Fruit fly (Drosophila melanogaster) whole organism, embryonic: ENCODE results near the gene CG3337.
A peak's percentile ranks its signal among the peaks of the same experiment; 100 is the strongest.

Source experiments
- Antp ChIP-seq: fragments of 200-800 bp; sonication (Bioruptor generic); optimal IDR thresholded peaks from 3 replicates; lab custom pipeline; 2016; ENCODE audit warnings: missing biosample characterization, missing genetic modification characterization
- CG10366 ChIP-seq: fragments of 200-800 bp; sonication (Bioruptor generic); IDR thresholded peaks from 2 replicates; pipeline ENCODE4 v1.3.6; 2022; ENCODE audit warnings: missing biosample characterization, missing genetic modification characterization
- CG10462 ChIP-seq: fragments of 200-800 bp; sonication (Bioruptor generic); optimal IDR thresholded peaks from 2 replicates; lab custom pipeline; 2016; ENCODE audit warnings: missing biosample characterization, missing genetic modification characterization
- CG11093 ChIP-seq: fragments of 200-800 bp; sonication (Bioruptor generic); IDR thresholded peaks from 3 replicates; pipeline ENCODE4 v1.3.6; 2022; ENCODE audit warnings: missing biosample characterization, missing genetic modification characterization
- CG11696 ChIP-seq: fragments of 200-800 bp; sonication (Bioruptor generic); IDR thresholded peaks from 2 replicates; pipeline ENCODE4 v1.3.6; 2022; ENCODE audit warnings: missing biosample characterization, missing genetic modification characterization
- CG12942 ChIP-seq: fragments of 200-800 bp; sonication (Bioruptor generic); optimal IDR thresholded peaks from 3 replicates; lab custom pipeline; 2016; ENCODE audit warnings: missing biosample characterization, missing genetic modification characterization
- CG14441 ChIP-seq: fragments of 200-800 bp; sonication (Bioruptor generic); IDR thresholded peaks from 2 replicates; pipeline ENCODE4 v1.3.6; 2022; ENCODE audit warnings: missing biosample characterization, missing genetic modification characterization
- CG16813 ChIP-seq: fragments of 200-800 bp; sonication (Bioruptor generic); IDR thresholded peaks from 3 replicates; pipeline ENCODE4 v1.3.6; 2022; ENCODE audit warnings: missing biosample characterization, missing genetic modification characterization; ENCODE audit not compliant: partially characterized antibody
- CG17328 ChIP-seq: fragments of 200-800 bp; sonication (Bioruptor generic); IDR thresholded peaks from 2 replicates; pipeline ENCODE4 v1.3.6; 2022; ENCODE audit warnings: missing biosample characterization, missing genetic modification characterization
- CG18476 ChIP-seq: fragments of 200-800 bp; sonication (Bioruptor generic); optimal IDR thresholded peaks from 2 replicates; lab custom pipeline; 2016; ENCODE audit warnings: missing biosample characterization, mild to moderate bottlenecking, missing genetic modification characterization
- CG2202 ChIP-seq: fragments of 200-800 bp; sonication (Bioruptor generic); optimal IDR thresholded peaks from 2 replicates; lab custom pipeline; 2018; ENCODE audit warnings: missing biosample characterization, mild to moderate bottlenecking, missing genetic modification characterization
- CG2678 ChIP-seq: fragments of 200-800 bp; sonication (Bioruptor generic); optimal IDR thresholded peaks from 3 replicates; lab custom pipeline; 2019; ENCODE audit warnings: missing biosample characterization, mild to moderate bottlenecking, missing genetic modification characterization, moderate library complexity
- CG32772 ChIP-seq: fragments of 200-800 bp; sonication (Bioruptor generic); IDR thresholded peaks from 2 replicates; pipeline ENCODE4 v1.3.6; 2022; ENCODE audit warnings: missing biosample characterization, missing genetic modification characterization
- CG3407 ChIP-seq: fragments of 200-800 bp; sonication (Bioruptor generic); optimal IDR thresholded peaks from 2 replicates; lab custom pipeline; 2018; ENCODE audit warnings: missing biosample characterization, mild to moderate bottlenecking, missing genetic modification characterization
- CG3847 ChIP-seq: fragments of 200-800 bp; sonication (Bioruptor generic); IDR thresholded peaks from 2 replicates; pipeline ENCODE4 v1.3.6; 2022; ENCODE audit warnings: missing biosample characterization, missing genetic modification characterization
- CG4404 ChIP-seq: fragments of 200-800 bp; sonication (Bioruptor generic); IDR thresholded peaks from 2 replicates; pipeline ENCODE4 v1.3.6; 2022; ENCODE audit warnings: missing biosample characterization, missing genetic modification characterization
- CG7839 ChIP-seq: fragments of 200-800 bp; sonication (Bioruptor generic); optimal IDR thresholded peaks from 3 replicates; lab custom pipeline; 2018; ENCODE audit warnings: missing biosample characterization, mild to moderate bottlenecking, missing genetic modification characterization, moderate library complexity
- CG8290 ChIP-seq, 3 experiments: fragments of 200-800 bp; sonication (Bioruptor generic); optimal IDR thresholded peaks; 2 replicates each; lab custom pipeline; 2016 to 2019; ENCODE audit warnings: missing biosample characterization in 3 of 3, missing genetic modification characterization in 3 of 3, mild to moderate bottlenecking in 2 of 3, moderate library complexity in 1 of 3
- CG8765 ChIP-seq: fragments of 200-800 bp; sonication (Bioruptor generic); IDR thresholded peaks from 2 replicates; pipeline ENCODE4 v1.3.6; 2022; ENCODE audit warnings: missing biosample characterization, missing genetic modification characterization
- CG9609 ChIP-seq: fragments of 200-800 bp; sonication (Bioruptor generic); optimal IDR thresholded peaks from 3 replicates; lab custom pipeline; 2016; ENCODE audit warnings: missing biosample characterization, missing genetic modification characterization
- CHES-1-like ChIP-seq: fragments of 200-800 bp; sonication (Bioruptor generic); optimal IDR thresholded peaks from 2 replicates; lab custom pipeline; 2016; ENCODE audit warnings: missing biosample characterization, missing genetic modification characterization
- Dad ChIP-seq: fragments of 200-800 bp; sonication (Bioruptor generic); optimal IDR thresholded peaks from 3 replicates; lab custom pipeline; 2016; ENCODE audit warnings: missing biosample characterization, missing genetic modification characterization
- Dip3 ChIP-seq: fragments of 200-800 bp; sonication (Bioruptor generic); optimal IDR thresholded peaks from 3 replicates; lab custom pipeline; 2016; ENCODE audit warnings: missing biosample characterization, missing genetic modification characterization
- Drgx ChIP-seq: fragments of 200-800 bp; sonication (Bioruptor generic); IDR thresholded peaks from 2 replicates; pipeline ENCODE4 v1.3.6; 2022; ENCODE audit warnings: missing biosample characterization, missing genetic modification characterization
- GATAe ChIP-seq: fragments of 200-800 bp; sonication (Bioruptor generic); conservative IDR thresholded peaks from 2 replicates; pipeline ENCODE4 v1.3.6; 2022; ENCODE audit warnings: missing biosample characterization, missing genetic modification characterization
- HmgD ChIP-seq: fragments of 200-800 bp; sonication (Bioruptor generic); optimal IDR thresholded peaks from 3 replicates; lab custom pipeline; 2016; ENCODE audit warnings: missing biosample characterization, missing genetic modification characterization
- Hmx ChIP-seq: fragments of 200-800 bp; sonication (Bioruptor generic); optimal IDR thresholded peaks from 2 replicates; lab custom pipeline; 2016; ENCODE audit warnings: missing biosample characterization, missing genetic modification characterization
- Med ChIP-seq: fragments of 200-800 bp; sonication (Bioruptor generic); peaks from one replicate; lab custom pipeline; 2016; ENCODE audit warnings: missing biosample characterization, missing genetic modification characterization, mild to moderate bottlenecking, inconsistent platforms, moderate library complexity
- Meics ChIP-seq: fragments of 200-800 bp; sonication (Bioruptor generic); optimal IDR thresholded peaks from 2 replicates; lab custom pipeline; 2017; ENCODE audit warnings: missing biosample characterization, mild to moderate bottlenecking, missing genetic modification characterization
- Myb ChIP-seq: fragments of 200-800 bp; sonication (Bioruptor generic); optimal IDR thresholded peaks from 2 replicates; lab custom pipeline; 2016; ENCODE audit warnings: missing biosample characterization, missing genetic modification characterization
- NC2α ChIP-seq: fragments of 200-800 bp; sonication (Bioruptor generic); optimal IDR thresholded peaks from 2 replicates; lab custom pipeline; 2016; ENCODE audit warnings: missing biosample characterization, missing genetic modification characterization
- Rfx ChIP-seq: fragments of 200-800 bp; sonication (Bioruptor generic); IDR thresholded peaks from 2 replicates; pipeline ENCODE4 v1.3.6; 2022; ENCODE audit warnings: missing biosample characterization, missing genetic modification characterization
- Rx ChIP-seq: fragments of 200-800 bp; sonication (Bioruptor generic); IDR thresholded peaks from 2 replicates; pipeline ENCODE4 v1.3.6; 2022; ENCODE audit warnings: missing biosample characterization, missing genetic modification characterization
- Vsx1 ChIP-seq: fragments of 200-800 bp; sonication (Bioruptor generic); optimal IDR thresholded peaks from 2 replicates; lab custom pipeline; 2017; ENCODE audit warnings: missing biosample characterization, mild to moderate bottlenecking, missing genetic modification characterization, missing genetic modification reagents
- ara ChIP-seq: fragments of 200-800 bp; sonication (Bioruptor generic); IDR thresholded peaks from 2 replicates; pipeline ENCODE4 v1.3.6; 2022; ENCODE audit warnings: missing biosample characterization, missing genetic modification characterization
- bigmax ChIP-seq: fragments of 200-800 bp; sonication (Bioruptor generic); optimal IDR thresholded peaks from 2 replicates; lab custom pipeline; 2018; ENCODE audit warnings: missing biosample characterization, mild to moderate bottlenecking, missing genetic modification characterization
- cwo ChIP-seq: fragments of 200-800 bp; sonication (Bioruptor generic); optimal IDR thresholded peaks from 3 replicates; lab custom pipeline; 2017; ENCODE audit warnings: missing biosample characterization, missing genetic modification characterization, mild to moderate bottlenecking, moderate library complexity, missing genetic modification reagents
- emc ChIP-seq: fragments of 200-800 bp; sonication (Bioruptor generic); optimal IDR thresholded peaks from 2 replicates; lab custom pipeline; 2016; ENCODE audit warnings: missing biosample characterization, missing genetic modification characterization
- fd3F ChIP-seq: fragments of 200-800 bp; sonication (Bioruptor generic); optimal IDR thresholded peaks from 2 replicates; lab custom pipeline; 2018; ENCODE audit warnings: missing biosample characterization, mild to moderate bottlenecking, missing genetic modification characterization, moderate library complexity
- gsb-n ChIP-seq: fragments of 200-800 bp; sonication (Bioruptor generic); optimal IDR thresholded peaks from 3 replicates; lab custom pipeline; 2018; ENCODE audit warnings: missing biosample characterization, mild to moderate bottlenecking, missing genetic modification characterization
- h ChIP-seq: fragments of >200 bp; optimal IDR thresholded peaks from 2 replicates; lab custom pipeline; 2017
- lbe ChIP-seq: fragments of 200-800 bp; sonication (Bioruptor generic); optimal IDR thresholded peaks from 2 replicates; lab custom pipeline; 2016; ENCODE audit warnings: missing biosample characterization, mild to moderate bottlenecking, missing genetic modification characterization
- lola ChIP-seq, 3 experiments: fragments of >200 bp in 2 of 3; fragments of 200-800 bp in 1 of 3; sonication (Bioruptor generic) in 1 of 3; optimal IDR thresholded peaks; 2 replicates each; lab custom pipeline; 2017 to 2019; ENCODE audit warnings: missing biosample characterization in 3 of 3, missing genetic modification characterization in 3 of 3, mild to moderate bottlenecking in 1 of 3, moderate library complexity in 1 of 3
- peb ChIP-seq: fragments of 200-800 bp; sonication (Bioruptor generic); IDR thresholded peaks from 2 replicates; pipeline ENCODE4 v1.3.6; 2022; ENCODE audit warnings: missing biosample characterization, missing genetic modification characterization
- rib ChIP-seq: fragments of 200-800 bp; sonication (Bioruptor generic); IDR thresholded peaks from 2 replicates; pipeline ENCODE4 v1.3.6; 2022; ENCODE audit warnings: missing biosample characterization, missing genetic modification characterization
- salm ChIP-seq: fragments of 200-800 bp; sonication (Bioruptor generic); optimal IDR thresholded peaks from 2 replicates; lab custom pipeline; 2018; ENCODE audit warnings: missing biosample characterization, mild to moderate bottlenecking, missing genetic modification characterization
- shn ChIP-seq: fragments of 200-800 bp; sonication (Bioruptor generic); optimal IDR thresholded peaks from 3 replicates; lab custom pipeline; 2016; ENCODE audit warnings: missing biosample characterization, missing genetic modification characterization
- slou ChIP-seq: fragments of 200-800 bp; sonication (Bioruptor generic); optimal IDR thresholded peaks from 3 replicates; lab custom pipeline; 2016; ENCODE audit warnings: missing biosample characterization, missing genetic modification characterization
- slp2 ChIP-seq: fragments of 200-800 bp; sonication (Bioruptor generic); optimal IDR thresholded peaks from 2 replicates; lab custom pipeline; 2016; ENCODE audit warnings: missing biosample characterization, missing genetic modification characterization
- so ChIP-seq: fragments of 200-800 bp; sonication (Bioruptor generic); IDR thresholded peaks from 3 replicates; pipeline ENCODE4 v1.3.6; 2022; ENCODE audit warnings: missing biosample characterization, missing genetic modification characterization
- tna ChIP-seq: fragments of 200-800 bp; sonication (Bioruptor generic); IDR thresholded peaks from 2 replicates; pipeline ENCODE4 v1.3.6; 2022; ENCODE audit warnings: missing biosample characterization, missing genetic modification characterization; ENCODE audit not compliant: partially characterized antibody
- trh ChIP-seq: fragments of 200-800 bp; sonication (Bioruptor generic); optimal IDR thresholded peaks from 2 replicates; lab custom pipeline; 2016; ENCODE audit warnings: missing biosample characterization, missing genetic modification characterization
- yki ChIP-seq: fragments of >200 bp; optimal IDR thresholded peaks from 3 replicates; lab custom pipeline; 2018

CG3337 gene

DNA sequence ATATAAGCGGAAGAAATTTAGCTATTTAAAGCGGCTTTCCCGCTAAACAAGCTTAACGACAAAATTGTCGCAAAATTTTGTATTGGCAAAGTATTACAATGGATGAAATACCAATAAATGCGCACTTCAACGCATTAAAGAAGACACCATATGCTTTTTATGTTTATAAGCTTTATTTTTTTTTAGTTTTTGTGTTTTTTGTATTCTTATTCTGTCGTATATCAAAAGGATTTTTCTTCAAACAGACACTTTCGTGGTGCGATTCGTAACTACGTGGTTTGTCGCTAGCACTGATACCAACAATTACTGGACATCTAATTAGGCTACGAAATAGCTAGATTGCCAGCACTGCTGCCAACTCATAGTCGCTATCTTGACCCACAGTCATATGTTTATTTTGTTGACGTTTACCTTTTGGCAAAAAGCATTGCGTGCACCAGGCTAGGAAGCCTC is 8.7 kb downstream of the CG3337 start, which contains the start of gene Ddrgk1 (continued):
- TF ChIP-seq Vsx1 (GFP tag; lab: Kevin White, UChicago), result no peak
- TF ChIP-seq CG18476 (GFP tag; lab: Kevin White, UChicago), result no peak
- TF ChIP-seq emc (GFP tag; lab: Kevin White, UChicago), result no peak
- peak; percentile 11 for TF ChIP-seq CG7839
- TF ChIP-seq lbe (GFP tag; lab: Kevin White, UChicago), result no peak
- no peak for TF ChIP-seq rib (GFP tag; lab: Robert Waterston, UW)
- TF ChIP-seq Meics, result peak; percentile 99
- no peak for TF ChIP-seq CG14441 (GFP tag; lab: Robert Waterston, UW)
- no peak for TF ChIP-seq GATAe
- peak; percentile 42 for TF ChIP-seq CHES-1-like (GFP tag; lab: Kevin White, UChicago)
- no peak for TF ChIP-seq CG32772 (GFP tag; lab: Robert Waterston, UW)
- peak; percentile 59; the same call in 1 of the 2 replicates for TF ChIP-seq Rfx (GFP tag; lab: Robert Waterston, UW)
- no peak for TF ChIP-seq peb
- TF ChIP-seq tna, result no peak
- TF ChIP-seq CG2202 (tag; lab: Kevin White, UChicago), result no peak
- no peak for TF ChIP-seq gsb-n (tag; lab: Kevin White, UChicago)
- TF ChIP-seq CG2678 (tag; lab: Kevin White, UChicago), result no peak
- no peak for TF ChIP-seq HmgD (GFP tag; lab: Kevin White, UChicago)
- TF ChIP-seq CG9609 (GFP tag; lab: Kevin White, UChicago), result no peak
- TF ChIP-seq ara (GFP tag; lab: Robert Waterston, UW), result no peak
- TF ChIP-seq slou (GFP tag; lab: Kevin White, UChicago), result no peak
- TF ChIP-seq CG16813 (GFP tag; lab: Robert Waterston, UW), result no peak
- TF ChIP-seq so (GFP tag; lab: Robert Waterston, UW), result no peak
- TF ChIP-seq Antp (GFP tag; lab: Kevin White, UChicago), result no peak
- no peak for TF ChIP-seq fd3F (GFP tag; lab: Kevin White, UChicago)
- no peak for TF ChIP-seq CG17328 (GFP tag; lab: Robert Waterston, UW)
- no peak for TF ChIP-seq salm (tag; lab: Kevin White, UChicago)
- TF ChIP-seq h (lab: Kevin White, UChicago), result no peak
- TF ChIP-seq trh, result no peak
- no peak for TF ChIP-seq Drgx (GFP tag; lab: Robert Waterston, UW)
- no peak for TF ChIP-seq bigmax
- no peak for TF ChIP-seq CG3847 (GFP tag; lab: Robert Waterston, UW)
- no peak for TF ChIP-seq CG11696 (GFP tag; lab: Robert Waterston, UW)
- TF ChIP-seq cwo (GFP tag; lab: Kevin White, UChicago), result no peak
- TF ChIP-seq shn (GFP tag; lab: Kevin White, UChicago), result no peak
- TF ChIP-seq CG12942 (GFP tag; lab: Kevin White, UChicago), result no peak
- TF ChIP-seq Rx (GFP tag; lab: Robert Waterston, UW), result no peak
- TF ChIP-seq CG8765 (GFP tag; lab: Robert Waterston, UW), result no peak
- TF ChIP-seq Hmx, result no peak
- TF ChIP-seq slp2 (GFP tag; lab: Kevin White, UChicago), result no peak
- no peak for TF ChIP-seq CG11093
- no peak for TF ChIP-seq CG3407 (GFP tag; lab: Kevin White, UChicago)
- TF ChIP-seq CG8290 (GFP tag; optimal IDR thresholded peaks at IDR 0.05; lab: Kevin White, UChicago), result peak; percentile 67
- no peak for TF ChIP-seq CG8290 (tag; optimal IDR thresholded peaks at IDR 0.05; lab: Kevin White, UChicago)
- TF ChIP-seq Med (GFP tag; lab: Kevin White, UChicago), result peak; percentile 81
- no peak for TF ChIP-seq NC2α (GFP tag; lab: Kevin White, UChicago)
- TF ChIP-seq CG10462, result no peak
- no peak; the same call in 1 of the 2 replicates for TF ChIP-seq CG10366
- peak in 1 of 3 experiments; percentile 3 for TF ChIP-seq lola (GFP tag; optimal IDR thresholded peaks at IDR 0.05; lab: Kevin White, UChicago)
- TF ChIP-seq Myb (GFP tag; lab: Kevin White, UChicago), result no peak
- no peak for TF ChIP-seq CG4404 (GFP tag; lab: Robert Waterston, UW)
- no peak for TF ChIP-seq Dad (GFP tag; lab: Kevin White, UChicago)
- TF ChIP-seq Dip3 (GFP tag; lab: Kevin White, UChicago), result no peak
- TF ChIP-seq yki (lab: Kevin White, UChicago), result no peak
